Worm (Caenorhabditis elegans) whole organism, L1 larva: ENCODE measurements around the gene C33F10.11.

Experiments
- C16A3.4 ChIP-seq: fragments of 150-350 bp; optimal IDR thresholded peaks from 2 replicates; lab custom pipeline; 2014; ENCODE audit warnings: missing biosample characterization, missing genetic modification characterization
- dsc-1 ChIP-seq: sonication (generic microtip); optimal IDR thresholded peaks from 2 replicates; lab custom pipeline; 2016; ENCODE audit warnings: mild to moderate bottlenecking, missing genetic modification characterization, missing compliant biosample characterization
- fos-1 ChIP-seq: fragments of 150-350 bp; optimal IDR thresholded peaks from 2 replicates; lab custom pipeline; 2014; ENCODE audit warnings: missing biosample characterization, missing genetic modification characterization
- lsy-2 ChIP-seq, 2 experiments: fragments of 150-350 bp; optimal IDR thresholded peaks; 2 replicates each; lab custom pipeline; 2014; ENCODE audit warnings: missing biosample characterization in 2 of 2, missing genetic modification characterization in 2 of 2

DNA sequence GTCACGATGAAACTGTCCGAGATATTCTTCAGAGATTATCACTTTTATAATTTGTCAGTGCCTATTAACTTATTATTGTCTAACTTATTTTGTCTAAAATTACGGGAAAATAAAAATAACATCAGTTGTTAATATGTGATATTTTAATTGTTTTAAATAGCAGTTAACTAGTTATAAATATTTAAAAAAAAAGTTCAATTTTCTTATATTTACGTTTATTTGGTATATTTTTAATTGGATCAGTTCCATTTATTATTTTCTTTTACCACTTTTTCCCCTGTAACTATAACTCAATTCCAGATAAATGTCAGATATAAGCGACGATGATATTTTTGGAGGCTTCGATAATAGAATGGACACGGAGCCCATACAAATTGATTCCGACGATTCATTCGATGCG lies 39.2 kb downstream of the C33F10.11 start, which contains the start of gene C33F10.4:
- TF ChIP-seq dsc-1 (tag; lab: Kevin White, UChicago) (no peak), C16A3.4 (tag; lab: Kevin White, UChicago) (no peak), fos-1 (tag; lab: Kevin White, UChicago) (no peak), lsy-2 (tag; optimal IDR thresholded peaks at IDR 0.05; lab: Kevin White, UChicago) (no peak)
